Fruit fly (Drosophila melanogaster): ENCODE results near the gene CG5011.

Gene CG5011

DNA sequence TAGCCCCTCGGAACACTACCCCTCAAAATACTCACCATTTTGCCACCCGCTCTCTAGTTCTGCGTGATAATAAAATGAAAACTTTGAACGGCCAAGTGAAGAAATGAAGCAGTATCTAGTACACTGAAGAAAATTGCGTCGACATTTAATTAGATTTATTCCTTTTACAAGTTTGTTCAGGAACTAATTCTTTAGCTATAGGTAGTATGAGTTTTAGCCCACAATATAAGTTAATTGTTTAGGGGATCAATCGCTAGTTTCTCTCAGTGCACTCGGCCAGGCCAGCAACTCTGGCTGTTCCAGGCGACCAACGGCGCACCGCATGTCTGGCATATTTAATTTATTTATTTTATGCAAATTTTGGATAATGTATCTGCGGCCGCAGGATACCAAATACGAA lies 30.2 kb downstream of the CG5011 start (continued):
- no peak for TF ChIP-seq Abd-B (GFP tag; optimal IDR thresholded peaks at IDR 0.05)
- TF ChIP-seq CG1024 (GFP tag; IDR thresholded peaks at IDR 0.05): no peak
- TF ChIP-seq CG4424 (GFP tag; optimal IDR thresholded peaks at IDR 0.05): peak; percentile 3
- peak; percentile 75 for TF ChIP-seq sens (GFP tag)
- no peak for TF ChIP-seq sr (GFP tag; IDR thresholded peaks at IDR 0.05)
- TF ChIP-seq Optix (GFP tag; IDR thresholded peaks at IDR 0.05): no peak
- TF ChIP-seq CG13624 (GFP tag; optimal IDR thresholded peaks at IDR 0.05): no peak
- TF ChIP-seq Deaf1 (tag; optimal IDR thresholded peaks at IDR 0.05): no peak
- TF ChIP-seq jumu (GFP tag; optimal IDR thresholded peaks at IDR 0.05): peak; percentile 19
- TF ChIP-seq ash1 (GFP tag; optimal IDR thresholded peaks at IDR 0.05): no peak
- TF ChIP-seq E2f2 (GFP tag; IDR thresholded peaks at IDR 0.05): no peak
- no peak for TF ChIP-seq CG13123 (GFP tag; optimal IDR thresholded peaks at IDR 0.05)
- no peak for TF ChIP-seq Dref (GFP tag; IDR thresholded peaks at IDR 0.05)
- no peak for TF ChIP-seq crol (GFP tag; IDR thresholded peaks at IDR 0.05)
- TF ChIP-seq dm (GFP tag; optimal IDR thresholded peaks at IDR 0.05): no peak
- TF ChIP-seq NC2β (GFP tag; optimal IDR thresholded peaks at IDR 0.05): no peak
- no peak for TF ChIP-seq CG8281 (tag; optimal IDR thresholded peaks at IDR 0.05)
- TF ChIP-seq pita (GFP tag; optimal IDR thresholded peaks at IDR 0.05): no peak
- TF ChIP-seq Dip2 (GFP tag; IDR thresholded peaks at IDR 0.05): no peak
- TF ChIP-seq E2f1 (GFP tag; IDR thresholded peaks at IDR 0.05): 0 out of 2 replicates have a peak, but pooled peaks have one; percentile 31
- TF ChIP-seq cwo (GFP tag; optimal IDR thresholded peaks at IDR 0.05): peak; percentile 39
- no peak for TF ChIP-seq CG10267 (tag; optimal IDR thresholded peaks at IDR 0.05)
- no peak for TF ChIP-seq inv (GFP tag; IDR thresholded peaks at IDR 0.05; ENCODE audit: partially characterized antibody)
- no peak for TF ChIP-seq pum (GFP tag; optimal IDR thresholded peaks at IDR 0.05)
- TF ChIP-seq mld (GFP tag; IDR thresholded peaks at IDR 0.05; ENCODE audit: partially characterized antibody): no peak
- TF ChIP-seq CG16779 (GFP tag; IDR thresholded peaks at IDR 0.05): no peak
- TF ChIP-seq her (GFP tag; optimal IDR thresholded peaks at IDR 0.05): no peak
- no peak for TF ChIP-seq CG2116 (GFP tag; optimal IDR thresholded peaks at IDR 0.05)
- TF ChIP-seq rib (GFP tag; IDR thresholded peaks at IDR 0.05): no peak
- no peak for TF ChIP-seq Drgx (GFP tag; IDR thresholded peaks at IDR 0.05)
- TF ChIP-seq gro (GFP tag; optimal IDR thresholded peaks at IDR 0.05): no peak
- TF ChIP-seq sna (GFP tag; IDR thresholded peaks at IDR 0.05; ENCODE audit: partially characterized antibody): no peak
- TF ChIP-seq CG1602 (GFP tag; optimal IDR thresholded peaks at IDR 0.05): no peak
- TF ChIP-seq Lim3 (GFP tag; IDR thresholded peaks at IDR 0.05): no peak
- no peak for TF ChIP-seq CG4854 (GFP tag; optimal IDR thresholded peaks at IDR 0.05)
- TF ChIP-seq CG7372 (GFP tag; IDR thresholded peaks at IDR 0.05): no peak
- TF ChIP-seq CG1647 (GFP tag; optimal IDR thresholded peaks at IDR 0.05): no peak
- no peak for TF ChIP-seq CHES-1-like (GFP tag; optimal IDR thresholded peaks at IDR 0.05)
- peak; percentile 44 for TF ChIP-seq ind (GFP tag; optimal IDR thresholded peaks at IDR 0.05)
- TF ChIP-seq mam (GFP tag; optimal IDR thresholded peaks at IDR 0.05): peak; percentile 15
- peak; percentile 25 for TF ChIP-seq CG12769 (tag; optimal IDR thresholded peaks at IDR 0.05)
- no peak for TF ChIP-seq zen2 (GFP tag; IDR thresholded peaks at IDR 0.05; ENCODE audit: partially characterized antibody)
- TF ChIP-seq Ssrp (tag; optimal IDR thresholded peaks at IDR 0.05): no peak
- TF ChIP-seq CG17361 (GFP tag; IDR thresholded peaks at IDR 0.05): no peak
- TF ChIP-seq CG7839 (tag; optimal IDR thresholded peaks at IDR 0.05): peak; percentile 52
- no peak for TF ChIP-seq CG10321 (GFP tag; IDR thresholded peaks at IDR 0.05)
- no peak for TF ChIP-seq shn (GFP tag; optimal IDR thresholded peaks at IDR 0.05)
- TF ChIP-seq CG33557 (GFP tag; optimal IDR thresholded peaks at IDR 0.05): no peak
- TF ChIP-seq CG43689 (GFP tag; IDR thresholded peaks at IDR 0.05): no peak
- no peak for TF ChIP-seq aop (GFP tag; IDR thresholded peaks at IDR 0.05)
- no peak for TF ChIP-seq Mad (GFP tag; optimal IDR thresholded peaks at IDR 0.05)
- TF ChIP-seq grn (GFP tag; optimal IDR thresholded peaks at IDR 0.05): no peak
- TF ChIP-seq row (GFP tag; IDR thresholded peaks at IDR 0.05): peak; percentile 57

All from whole organism, embryonic.